Worm (Caenorhabditis elegans): Measurements from ENCODE around the gene F47B8.2.
"Not testable (repeated sequence)": the region's sequence is repeated elsewhere in the genome, so short reads cannot be mapped to it uniquely, and the experiment has no call there.

F47B8.2 gene

DNA sequence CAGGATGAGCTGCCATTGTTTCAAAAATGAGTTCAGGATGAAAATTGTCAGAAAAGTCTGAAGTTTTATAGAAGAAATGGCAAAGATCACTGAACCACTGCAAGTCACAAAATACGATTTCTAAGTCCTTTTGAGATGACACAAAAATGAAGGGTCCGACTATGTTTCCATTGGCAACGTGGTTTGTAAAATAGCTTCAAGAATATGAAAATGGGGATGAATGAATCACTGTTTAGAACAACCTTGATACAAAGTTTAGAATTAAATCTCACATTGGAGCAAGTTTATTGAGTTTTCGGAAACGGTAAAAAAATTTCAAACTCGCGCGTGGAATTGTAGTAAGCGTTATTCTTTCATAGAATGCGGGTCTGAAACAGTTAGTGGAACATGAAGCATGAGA lies 5.3 kb downstream of the F47B8.2 start, which contains the start of gene ddn-3:
ddn-3 (minus strand) TSS at position 101 of the 400 bp plus-strand sequence.
- TF ChIP-seq klf-2 (GFP tag; conservative IDR thresholded peaks at IDR 0.05): no peak
- no peak for TF ChIP-seq tab-1 (GFP tag; IDR thresholded peaks at IDR 0.05)
- TF ChIP-seq ztf-29 (GFP tag; IDR thresholded peaks at IDR 0.05): no peak
- TF ChIP-seq flt-1 (GFP tag; IDR thresholded peaks at IDR 0.05): no peak
- TF ChIP-seq cog-1 (tag; optimal IDR thresholded peaks at IDR 0.05): no peak
- TF ChIP-seq med-1 (GFP tag; optimal IDR thresholded peaks at IDR 0.05; ENCODE audit: insufficient read depth): no peak
- no peak for TF ChIP-seq ztf-23 (GFP tag; IDR thresholded peaks at IDR 0.05)
- TF ChIP-seq ref-1 (GFP tag; conservative IDR thresholded peaks at IDR 0.05): no peak
- no peak for TF ChIP-seq T22C8.4 (GFP tag; IDR thresholded peaks at IDR 0.05)

DNA sequence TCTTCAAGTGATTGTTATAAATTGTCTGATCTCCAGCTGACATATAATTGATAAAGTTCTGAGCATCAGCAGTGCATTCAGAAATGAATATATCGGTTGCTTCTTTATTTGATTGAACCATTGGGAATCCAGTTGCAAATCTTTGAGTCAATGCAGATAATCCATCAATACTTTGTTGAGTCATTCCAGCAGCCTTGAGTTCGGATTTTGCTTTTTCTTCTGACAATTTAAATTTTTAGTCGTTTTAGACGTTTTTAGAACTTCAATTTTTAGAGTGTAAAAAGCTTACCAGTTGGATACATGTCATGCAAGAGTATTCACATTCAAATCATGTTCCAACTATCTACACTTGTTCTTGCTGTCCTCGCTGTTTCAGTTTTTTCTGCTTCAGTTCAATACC lies 6.8 kb downstream of the F47B8.2 start, which contains the start of gene F14D7.14:
F14D7.14 (plus strand) TSS at position 301 of the 400 bp plus-strand sequence.
- not testable (repeated sequence) for TF ChIP-seq ref-1 (GFP tag; conservative IDR thresholded peaks at IDR 0.05); klf-2 (GFP tag; conservative IDR thresholded peaks at IDR 0.05); ztf-29 (GFP tag; IDR thresholded peaks at IDR 0.05)

DNA sequence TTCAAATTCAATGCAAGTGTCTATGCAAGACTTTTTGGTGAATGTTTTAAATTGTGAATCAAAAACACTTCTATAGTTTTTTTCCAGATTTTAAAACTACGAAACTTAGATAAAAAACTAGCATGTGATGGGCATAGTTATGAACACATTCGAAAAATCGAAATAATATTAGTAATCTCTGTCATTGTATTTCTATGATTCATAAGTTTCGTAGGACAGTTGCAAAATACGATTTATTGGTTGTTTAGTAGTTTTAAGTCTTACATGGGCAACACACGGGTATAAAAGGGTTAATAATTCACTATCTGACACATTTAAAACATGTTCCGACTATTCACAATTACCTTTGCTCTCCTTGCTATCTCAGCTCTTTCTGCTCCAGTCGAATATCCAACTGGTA lies 8.3 kb downstream of the F47B8.2 start, which contains the start of gene spig-5:
spig-5 (plus strand) TSS at position 301 of the 400 bp plus-strand sequence.
- not testable (repeated sequence) for TF ChIP-seq flt-1, tab-1, ztf-29 (GFP tag; IDR thresholded peaks at IDR 0.05)

DNA sequence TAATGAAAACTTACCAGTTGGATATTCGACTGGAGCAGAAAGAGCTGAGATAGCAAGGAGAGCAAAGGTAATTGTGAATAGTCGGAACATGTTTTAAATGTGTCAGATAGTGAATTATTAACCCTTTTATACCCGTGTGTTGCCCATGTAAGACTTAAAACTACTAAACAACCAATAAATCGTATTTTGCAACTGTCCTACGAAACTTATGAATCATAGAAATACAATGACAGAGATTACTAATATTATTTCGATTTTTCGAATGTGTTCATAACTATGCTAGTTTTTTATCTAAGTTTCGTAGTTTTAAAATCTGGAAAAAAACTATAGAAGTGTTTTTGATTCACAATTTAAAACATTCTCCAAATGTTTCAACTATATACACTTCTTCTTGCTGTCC lies 9.7 kb downstream of the F47B8.2 start, which contains the start of gene spig-4:
spig-4 (minus strand) TSS at position 101 of the 400 bp plus-strand sequence.
- not testable (repeated sequence) for TF ChIP-seq ztf-29 (GFP tag; IDR thresholded peaks at IDR 0.05); cog-1 (tag; optimal IDR thresholded peaks at IDR 0.05); ztf-23 (GFP tag; IDR thresholded peaks at IDR 0.05)

DNA sequence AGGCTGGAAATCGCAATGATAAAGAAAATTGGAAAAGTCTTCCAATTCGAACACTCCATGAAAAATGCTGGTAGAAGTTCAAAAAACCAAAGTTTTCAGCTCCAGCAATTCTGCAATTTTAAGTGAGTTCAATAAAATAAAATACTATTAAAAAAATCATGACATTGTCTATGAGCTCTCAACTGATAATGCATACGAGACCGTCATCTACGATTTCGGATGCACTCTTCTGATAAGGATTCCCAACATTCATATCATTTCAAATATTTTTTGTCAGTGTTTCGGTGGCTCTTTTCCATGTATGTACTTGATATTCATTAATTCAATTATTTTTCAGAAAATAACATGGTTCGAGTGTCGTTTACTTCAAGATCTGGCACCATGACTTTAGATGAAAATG lies 15.3 kb downstream of the F47B8.2 start, which contains the start of gene F14D7.6:
F14D7.6 (plus strand) TSS at position 338 of the 400 bp plus-strand sequence.
- no peak for TF ChIP-seq ref-1 (GFP tag; conservative IDR thresholded peaks at IDR 0.05)
- TF ChIP-seq ztf-23 (GFP tag; IDR thresholded peaks at IDR 0.05): no peak
- TF ChIP-seq T22C8.4 (GFP tag; IDR thresholded peaks at IDR 0.05): no peak
- no peak for TF ChIP-seq klf-2 (GFP tag; conservative IDR thresholded peaks at IDR 0.05)
- no peak for TF ChIP-seq ztf-29 (GFP tag; IDR thresholded peaks at IDR 0.05)
- no peak for TF ChIP-seq med-1 (GFP tag; optimal IDR thresholded peaks at IDR 0.05; ENCODE audit: insufficient read depth)
- no peak for TF ChIP-seq tab-1 (GFP tag; IDR thresholded peaks at IDR 0.05)
- no peak for TF ChIP-seq flt-1 (GFP tag; IDR thresholded peaks at IDR 0.05)
- TF ChIP-seq cog-1 (tag; optimal IDR thresholded peaks at IDR 0.05): no peak

DNA sequence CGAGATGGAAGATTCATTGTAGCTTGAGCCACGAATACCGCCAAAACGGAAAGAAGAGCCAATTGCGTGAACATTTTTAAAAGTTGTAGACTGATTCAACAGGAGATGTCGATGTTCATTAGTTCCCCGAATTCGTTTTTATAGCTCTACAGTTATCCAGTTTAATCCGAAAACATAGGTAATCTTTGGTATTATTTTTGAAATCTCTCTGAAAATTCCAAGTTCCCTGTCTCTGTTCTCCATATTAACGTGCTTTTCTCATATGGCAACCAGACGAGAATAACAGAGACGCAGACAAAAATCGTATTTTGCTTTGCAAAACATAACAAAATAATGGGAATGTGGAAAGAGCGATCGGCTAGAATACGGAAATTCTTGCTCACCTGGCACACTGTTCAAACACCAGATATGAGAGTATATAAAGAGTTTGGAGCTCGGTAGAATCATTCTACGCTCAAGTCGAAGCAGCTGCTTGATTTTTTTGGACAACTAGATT lies 16.8 kb downstream of the F47B8.2 start, which contains the start of the genes spig-3 and F14D7.12:
spig-3 (minus strand) TSS at position 101 of the 496 bp plus-strand sequence.
F14D7.12 (plus strand) TSS at position 446 of the 496 bp plus-strand sequence.
- TF ChIP-seq flt-1 (GFP tag; IDR thresholded peaks at IDR 0.05) (no peak), ztf-23 (GFP tag; IDR thresholded peaks at IDR 0.05) (no peak), ref-1 (GFP tag; conservative IDR thresholded peaks at IDR 0.05) (no peak), ztf-29 (GFP tag; IDR thresholded peaks at IDR 0.05) (no peak), tab-1 (GFP tag; IDR thresholded peaks at IDR 0.05) (no peak), cog-1 (tag; optimal IDR thresholded peaks at IDR 0.05) (no peak), med-1 (GFP tag; optimal IDR thresholded peaks at IDR 0.05; ENCODE audit: insufficient read depth) (no peak), T22C8.4 (GFP tag; IDR thresholded peaks at IDR 0.05) (no peak), klf-2 (GFP tag; conservative IDR thresholded peaks at IDR 0.05) (no peak)

DNA sequence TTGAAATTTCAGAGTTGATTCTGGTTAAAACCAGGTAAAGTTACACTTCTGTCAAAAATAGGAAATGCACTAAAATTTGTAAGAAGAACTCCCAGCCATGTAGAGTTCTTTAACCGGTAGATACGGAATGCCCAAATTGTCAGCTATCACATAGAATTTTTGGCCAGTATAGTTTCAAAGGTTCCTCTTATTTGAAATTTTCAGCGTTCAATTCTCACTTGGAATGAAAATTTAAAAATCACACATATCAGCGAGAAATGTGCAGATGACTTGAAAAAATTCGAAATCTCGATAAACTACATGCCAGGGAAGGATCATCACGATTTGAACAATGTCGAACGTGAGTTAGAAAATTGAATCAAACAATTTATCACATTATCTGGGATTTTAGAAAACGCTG lies 19.9 kb downstream of the F47B8.2 start, which contains the start of gene F14D7.3:
F14D7.3 (plus strand) TSS at position 301 of the 400 bp plus-strand sequence.
- TF ChIP-seq ztf-23 (GFP tag; IDR thresholded peaks at IDR 0.05): no peak
- TF ChIP-seq T22C8.4 (GFP tag; IDR thresholded peaks at IDR 0.05): no peak
- TF ChIP-seq ref-1 (GFP tag; conservative IDR thresholded peaks at IDR 0.05): no peak
- TF ChIP-seq med-1 (GFP tag; optimal IDR thresholded peaks at IDR 0.05; ENCODE audit: insufficient read depth): no peak
- TF ChIP-seq cog-1 (tag; optimal IDR thresholded peaks at IDR 0.05): no peak

DNA sequence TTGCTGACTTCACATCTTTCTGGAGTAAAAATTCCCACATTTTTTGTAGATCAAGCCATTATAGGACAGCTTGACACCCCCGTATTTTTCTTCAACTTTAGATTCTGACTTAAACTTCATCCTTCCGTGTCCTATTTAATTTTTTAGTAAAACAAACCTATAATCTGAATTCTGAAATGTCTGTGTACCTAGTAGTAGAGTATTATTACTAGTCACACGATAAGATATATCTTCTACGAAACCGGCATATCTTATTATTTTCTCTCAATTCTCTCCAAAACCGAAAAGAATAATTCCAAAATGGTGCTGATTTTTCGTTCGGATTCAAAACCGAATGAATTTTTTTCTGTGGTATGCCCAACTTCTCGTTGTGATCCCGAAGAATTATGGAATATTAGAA lies 22.0 kb downstream of the F47B8.2 start, which contains the start of gene F14D7.9:
F14D7.9 (plus strand) TSS at position 301 of the 400 bp plus-strand sequence.
- TF ChIP-seq T22C8.4 (GFP tag; IDR thresholded peaks at IDR 0.05) (no peak), ztf-23 (GFP tag; IDR thresholded peaks at IDR 0.05) (no peak), ref-1 (GFP tag; conservative IDR thresholded peaks at IDR 0.05) (no peak), tab-1 (GFP tag; IDR thresholded peaks at IDR 0.05) (no peak), flt-1 (GFP tag; IDR thresholded peaks at IDR 0.05) (no peak)

DNA sequence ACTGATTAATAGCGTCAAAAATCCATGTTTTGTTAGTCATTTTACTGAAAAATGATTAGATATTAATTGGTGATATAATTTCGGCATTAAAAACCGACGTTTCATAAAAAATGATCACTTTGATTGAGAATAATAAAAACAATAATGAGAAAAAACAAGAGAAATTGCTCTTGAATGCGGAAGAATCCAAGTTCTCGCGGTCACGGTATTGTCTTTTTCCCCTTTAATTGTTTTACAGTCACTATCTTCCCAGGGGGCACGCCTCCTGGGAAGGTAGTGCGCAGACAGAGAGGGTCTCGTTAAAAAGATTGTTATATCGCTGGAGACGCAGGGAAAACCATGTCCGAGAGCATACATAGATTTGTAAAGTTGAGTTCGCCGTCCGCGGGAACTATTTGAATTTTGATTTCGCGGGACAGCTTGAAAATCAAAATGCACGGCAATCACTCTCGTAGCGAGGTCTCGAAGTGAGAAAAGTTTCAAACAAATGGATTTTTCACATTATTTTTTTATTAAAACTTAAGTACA lies 22.7 kb downstream of the F47B8.2 start, which contains the start of gene F14D7.2:
F14D7.2 (minus strand) TSS at position 51 of the 528 bp plus-strand sequence.
- TF ChIP-seq ztf-23 (GFP tag; IDR thresholded peaks at IDR 0.05): no peak
- no peak for TF ChIP-seq ref-1 (GFP tag; conservative IDR thresholded peaks at IDR 0.05)
- no peak for TF ChIP-seq flt-1 (GFP tag; IDR thresholded peaks at IDR 0.05)
- TF ChIP-seq T22C8.4 (GFP tag; IDR thresholded peaks at IDR 0.05): no peak
- no peak for TF ChIP-seq cog-1 (tag; optimal IDR thresholded peaks at IDR 0.05)
- TF ChIP-seq med-1 (GFP tag; optimal IDR thresholded peaks at IDR 0.05; ENCODE audit: insufficient read depth): no peak
- TF ChIP-seq ztf-29 (GFP tag; IDR thresholded peaks at IDR 0.05): no peak
- no peak for TF ChIP-seq klf-2 (GFP tag; conservative IDR thresholded peaks at IDR 0.05)
- no peak for TF ChIP-seq tab-1 (GFP tag; IDR thresholded peaks at IDR 0.05)

DNA sequence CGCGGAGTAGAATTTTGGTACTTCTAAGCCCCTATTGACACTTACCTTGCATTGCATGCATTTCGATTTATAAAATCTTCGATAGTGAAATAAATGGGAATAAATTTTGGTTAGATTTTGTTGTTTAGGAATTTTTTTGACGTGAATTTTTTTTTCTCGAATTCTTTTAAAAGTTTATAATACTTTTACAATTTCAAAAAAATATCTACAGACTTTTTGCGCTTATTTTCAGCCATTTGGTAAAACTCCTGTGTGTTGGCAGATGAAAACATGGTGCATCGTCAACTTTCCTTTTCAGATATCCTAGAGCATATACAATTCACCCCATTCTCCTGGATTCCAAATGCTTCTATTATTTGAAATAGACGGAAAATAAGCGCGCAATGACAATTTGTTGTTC lies 25.8 kb downstream of the F47B8.2 start, which contains the start of gene F14D7.18:
F14D7.18 (minus strand) TSS at position 101 of the 400 bp plus-strand sequence.
- no peak for TF ChIP-seq flt-1 (GFP tag; IDR thresholded peaks at IDR 0.05)
- TF ChIP-seq cog-1 (tag; optimal IDR thresholded peaks at IDR 0.05): no peak
- no peak for TF ChIP-seq med-1 (GFP tag; optimal IDR thresholded peaks at IDR 0.05; ENCODE audit: insufficient read depth)
- no peak for TF ChIP-seq ztf-29 (GFP tag; IDR thresholded peaks at IDR 0.05)
- TF ChIP-seq tab-1 (GFP tag; IDR thresholded peaks at IDR 0.05): no peak
- TF ChIP-seq klf-2 (GFP tag; conservative IDR thresholded peaks at IDR 0.05): no peak
- TF ChIP-seq ztf-23 (GFP tag; IDR thresholded peaks at IDR 0.05): no peak
- no peak for TF ChIP-seq ref-1 (GFP tag; conservative IDR thresholded peaks at IDR 0.05)
- no peak for TF ChIP-seq T22C8.4 (GFP tag; IDR thresholded peaks at IDR 0.05)
